Fruit fly (Drosophila melanogaster) whole organism, embryonic: Measurements from ENCODE around the gene RabGGTa.

ENCODE experiments used
- BEAF-32 ChIP-seq: fragments of 200-800 bp; sonication (Bioruptor generic); optimal IDR thresholded peaks from 3 replicates; lab custom pipeline; 2017; ENCODE audit warnings: missing biosample characterization, missing genetic modification characterization, mild to moderate bottlenecking, moderate library complexity, missing genetic modification reagents
- CG12391 ChIP-seq: fragments of 200-800 bp; sonication (Bioruptor generic); optimal IDR thresholded peaks from 3 replicates; lab custom pipeline; 2018; ENCODE audit warnings: missing biosample characterization, mild to moderate bottlenecking, missing genetic modification characterization, moderate library complexity
- CG12769 ChIP-seq: fragments of 200-800 bp; sonication (Bioruptor generic); optimal IDR thresholded peaks from 2 replicates; lab custom pipeline; 2019; ENCODE audit warnings: missing biosample characterization, mild to moderate bottlenecking, missing genetic modification characterization, moderate library complexity
- CG13624 ChIP-seq: fragments of 200-800 bp; sonication (Bioruptor generic); optimal IDR thresholded peaks from 2 replicates; lab custom pipeline; 2016; ENCODE audit warnings: missing biosample characterization, missing genetic modification characterization
- CG15601 ChIP-seq: fragments of 200-800 bp; sonication (Bioruptor generic); optimal IDR thresholded peaks from 3 replicates; lab custom pipeline; 2019; ENCODE audit warnings: missing biosample characterization, mild to moderate bottlenecking, missing genetic modification characterization, moderate library complexity
- CG1647 ChIP-seq: fragments of 200-800 bp; sonication (Bioruptor generic); optimal IDR thresholded peaks from 3 replicates; lab custom pipeline; 2016; ENCODE audit warnings: missing biosample characterization, missing genetic modification characterization
- CG16863 ChIP-seq: fragments of 200-800 bp; sonication (Bioruptor generic); optimal IDR thresholded peaks from 3 replicates; lab custom pipeline; 2016; ENCODE audit warnings: missing biosample characterization, missing genetic modification characterization
- CG17385 ChIP-seq: fragments of 200-800 bp; sonication (Bioruptor generic); optimal IDR thresholded peaks from 3 replicates; lab custom pipeline; 2018; ENCODE audit warnings: missing biosample characterization, mild to moderate bottlenecking, missing genetic modification characterization
- CG18599 ChIP-seq: fragments of 200-800 bp; sonication (Bioruptor generic); optimal IDR thresholded peaks from 3 replicates; lab custom pipeline; 2017; ENCODE audit warnings: missing biosample characterization, missing genetic modification characterization, mild to moderate bottlenecking, moderate library complexity, missing genetic modification reagents
- CG31224 ChIP-seq: fragments of 200-800 bp; sonication (Bioruptor generic); IDR thresholded peaks from 2 replicates; pipeline ENCODE4 v1.3.6; 2022; ENCODE audit warnings: missing biosample characterization, missing genetic modification characterization
- CG3407 ChIP-seq: fragments of 200-800 bp; sonication (Bioruptor generic); optimal IDR thresholded peaks from 2 replicates; lab custom pipeline; 2018; ENCODE audit warnings: missing biosample characterization, mild to moderate bottlenecking, missing genetic modification characterization
- CG34376 ChIP-seq: fragments of 200-800 bp; sonication (Bioruptor generic); optimal IDR thresholded peaks from 2 replicates; lab custom pipeline; 2018; ENCODE audit warnings: missing biosample characterization, mild to moderate bottlenecking, missing genetic modification characterization
- CG3995 ChIP-seq: fragments of 200-800 bp; sonication (Bioruptor generic); optimal IDR thresholded peaks from 3 replicates; lab custom pipeline; 2016; ENCODE audit warnings: missing biosample characterization, missing genetic modification characterization
- CG43689 ChIP-seq: fragments of 200-800 bp; sonication (Bioruptor generic); IDR thresholded peaks from 2 replicates; pipeline ENCODE4 v1.3.6; 2022; ENCODE audit warnings: missing biosample characterization, missing genetic modification characterization
- CG4707 ChIP-seq: fragments of 200-800 bp; sonication (Bioruptor generic); optimal IDR thresholded peaks from 2 replicates; lab custom pipeline; 2018; ENCODE audit warnings: missing biosample characterization, mild to moderate bottlenecking, missing genetic modification characterization, moderate library complexity
- CG6813 ChIP-seq: fragments of 200-800 bp; sonication (Bioruptor generic); optimal IDR thresholded peaks from 2 replicates; lab custom pipeline; 2017; ENCODE audit warnings: missing biosample characterization, missing genetic modification characterization, mild to moderate bottlenecking, moderate library complexity, missing genetic modification reagents
- CG9437 ChIP-seq: fragments of 200-800 bp; sonication (Bioruptor generic); optimal IDR thresholded peaks from 2 replicates; lab custom pipeline; 2018; ENCODE audit warnings: missing biosample characterization, mild to moderate bottlenecking, missing genetic modification characterization
- CrebB ChIP-seq: fragments of 200-800 bp; sonication (Bioruptor generic); optimal IDR thresholded peaks from 3 replicates; lab custom pipeline; 2018; ENCODE audit warnings: missing biosample characterization, mild to moderate bottlenecking, missing genetic modification characterization
- Dref ChIP-seq: fragments of 200-800 bp; sonication (Bioruptor generic); IDR thresholded peaks from 2 replicates; pipeline ENCODE4 v1.3.6; 2022; ENCODE audit warnings: missing biosample characterization, missing genetic modification characterization
- Lhr ChIP-seq: fragments of 200-800 bp; sonication (Bioruptor generic); optimal IDR thresholded peaks from 3 replicates; lab custom pipeline; 2017; ENCODE audit warnings: mild to moderate bottlenecking, missing biosample characterization, missing genetic modification reagents, missing genetic modification characterization
- Oaz ChIP-seq: fragments of 200-800 bp; sonication (Bioruptor generic); IDR thresholded peaks from 2 replicates; pipeline ENCODE4 v1.3.6; 2022; ENCODE audit warnings: missing biosample characterization, missing genetic modification characterization
- Optix ChIP-seq: fragments of 200-800 bp; sonication (Bioruptor generic); IDR thresholded peaks from 3 replicates; pipeline ENCODE4 v1.3.6; 2022; ENCODE audit warnings: missing biosample characterization, missing genetic modification characterization
- Scr ChIP-seq: fragments of 200-800 bp; sonication (Bioruptor generic); IDR thresholded peaks from 2 replicates; pipeline ENCODE4 v1.3.6; 2022; ENCODE audit warnings: missing biosample characterization, missing genetic modification characterization; ENCODE audit not compliant: partially characterized antibody
- Side ChIP-seq: fragments of 200-800 bp; sonication (Bioruptor generic); optimal IDR thresholded peaks from 2 replicates; lab custom pipeline; 2016; ENCODE audit warnings: missing biosample characterization, missing genetic modification characterization
- Sry-δ ChIP-seq: fragments of 200-800 bp; sonication (Bioruptor generic); optimal IDR thresholded peaks from 2 replicates; lab custom pipeline; 2016; ENCODE audit warnings: missing biosample characterization, missing genetic modification characterization
- TFAM ChIP-seq: fragments of 200-800 bp; sonication (Bioruptor generic); optimal IDR thresholded peaks from 2 replicates; lab custom pipeline; 2017; ENCODE audit warnings: missing biosample characterization, missing genetic modification characterization, inconsistent platforms
- Trl ChIP-seq, 3 experiments: fragments of >200 bp in 2 of 3; fragments of 200-800 bp in 1 of 3; sonication (Bioruptor generic) in 1 of 3; optimal IDR thresholded peaks; 2 replicates in 1 of 3; 3 replicates in 2 of 3; lab custom pipeline; 2016 to 2017; ENCODE audit warnings: missing biosample characterization in 1 of 3, missing genetic modification characterization in 1 of 3
- bsh ChIP-seq, 2 experiments: fragments of 200-800 bp; sonication (Bioruptor generic); optimal IDR thresholded peaks; 2 replicates each; lab custom pipeline; 2017 to 2018; ENCODE audit warnings: mild to moderate bottlenecking in 2 of 2, missing biosample characterization in 2 of 2, missing genetic modification characterization in 2 of 2, moderate library complexity in 1 of 2
- danr ChIP-seq: fragments of 200-800 bp; sonication (Bioruptor generic); IDR thresholded peaks from 2 replicates; pipeline ENCODE4 v1.3.6; 2022; ENCODE audit warnings: missing biosample characterization, missing genetic modification characterization
- dmrt11E ChIP-seq: fragments of 200-800 bp; sonication (Bioruptor generic); optimal IDR thresholded peaks from 3 replicates; lab custom pipeline; 2018; ENCODE audit warnings: missing biosample characterization, mild to moderate bottlenecking, missing genetic modification characterization, moderate library complexity
- ewg ChIP-seq: fragments of 200-800 bp; sonication (Bioruptor generic); optimal IDR thresholded peaks from 3 replicates; lab custom pipeline; 2017; ENCODE audit warnings: mild to moderate bottlenecking, missing biosample characterization, missing genetic modification reagents, missing genetic modification characterization
- ftz-f1 ChIP-seq: fragments of 200-800 bp; sonication (Bioruptor generic); optimal IDR thresholded peaks from 2 replicates; lab custom pipeline; 2016; ENCODE audit warnings: missing biosample characterization, missing genetic modification characterization
- gfzf ChIP-seq: fragments of 200-800 bp; sonication (Bioruptor generic); optimal IDR thresholded peaks from 2 replicates; lab custom pipeline; 2016; ENCODE audit warnings: missing biosample characterization, mild to moderate bottlenecking, missing genetic modification characterization, moderate library complexity
- gsb-n ChIP-seq: fragments of 200-800 bp; sonication (Bioruptor generic); optimal IDR thresholded peaks from 3 replicates; lab custom pipeline; 2018; ENCODE audit warnings: missing biosample characterization, mild to moderate bottlenecking, missing genetic modification characterization
- her ChIP-seq: fragments of 200-800 bp; sonication (Bioruptor generic); optimal IDR thresholded peaks from 2 replicates; lab custom pipeline; 2016; ENCODE audit warnings: missing biosample characterization, missing genetic modification characterization
- klu ChIP-seq: fragments of 200-800 bp; sonication (Bioruptor generic); IDR thresholded peaks from 2 replicates; pipeline ENCODE4 v1.3.6; 2022; ENCODE audit warnings: missing biosample characterization, missing genetic modification characterization
- kni ChIP-seq: fragments of 200-800 bp; sonication (Bioruptor generic); optimal IDR thresholded peaks from 3 replicates; lab custom pipeline; 2017; ENCODE audit warnings: mild to moderate bottlenecking, missing biosample characterization, missing genetic modification reagents, missing genetic modification characterization
- lola ChIP-seq, 3 experiments: fragments of >200 bp in 2 of 3; fragments of 200-800 bp in 1 of 3; sonication (Bioruptor generic) in 1 of 3; optimal IDR thresholded peaks; 2 replicates each; lab custom pipeline; 2017 to 2019; ENCODE audit warnings: missing biosample characterization in 3 of 3, missing genetic modification characterization in 3 of 3, mild to moderate bottlenecking in 1 of 3, moderate library complexity in 1 of 3
- maf-S ChIP-seq: fragments of 200-800 bp; sonication (Bioruptor generic); optimal IDR thresholded peaks from 2 replicates; lab custom pipeline; 2016; ENCODE audit warnings: missing biosample characterization, missing genetic modification characterization
- mirr ChIP-seq: fragments of 200-800 bp; sonication (Bioruptor generic); optimal IDR thresholded peaks from 3 replicates; lab custom pipeline; 2018; ENCODE audit warnings: missing biosample characterization, mild to moderate bottlenecking, missing genetic modification characterization
- nau ChIP-seq: fragments of 200-800 bp; sonication (Bioruptor generic); optimal IDR thresholded peaks from 3 replicates; lab custom pipeline; 2017; ENCODE audit warnings: missing biosample characterization, mild to moderate bottlenecking, missing genetic modification characterization, missing genetic modification reagents
- onecut ChIP-seq: fragments of 200-800 bp; sonication (Bioruptor generic); IDR thresholded peaks from 2 replicates; pipeline ENCODE4 v1.3.6; 2022; ENCODE audit warnings: missing biosample characterization, missing genetic modification characterization
- peb ChIP-seq: fragments of 200-800 bp; sonication (Bioruptor generic); IDR thresholded peaks from 2 replicates; pipeline ENCODE4 v1.3.6; 2022; ENCODE audit warnings: missing biosample characterization, missing genetic modification characterization
- ro ChIP-seq: fragments of 200-800 bp; sonication (Bioruptor generic); IDR thresholded peaks from 2 replicates; pipeline ENCODE4 v1.3.6; 2022; ENCODE audit warnings: missing biosample characterization, missing genetic modification characterization
- seq ChIP-seq: fragments of 200-800 bp; sonication (Bioruptor generic); IDR thresholded peaks from 2 replicates; pipeline ENCODE4 v1.3.6; 2022; ENCODE audit warnings: missing biosample characterization, missing genetic modification characterization
- sqz ChIP-seq: fragments of 200-800 bp; sonication (Bioruptor generic); optimal IDR thresholded peaks from 3 replicates; lab custom pipeline; 2018; ENCODE audit warnings: missing biosample characterization, mild to moderate bottlenecking, missing genetic modification characterization
- stc ChIP-seq: fragments of 200-800 bp; sonication (Bioruptor generic); IDR thresholded peaks from 2 replicates; pipeline ENCODE4 v1.3.6; 2022; ENCODE audit warnings: missing biosample characterization, missing genetic modification characterization
- wek ChIP-seq: fragments of 200-800 bp; sonication (Bioruptor generic); optimal IDR thresholded peaks from 3 replicates; lab custom pipeline; 2018; ENCODE audit warnings: missing biosample characterization, mild to moderate bottlenecking, missing genetic modification characterization, moderate library complexity
- zen ChIP-seq: fragments of 200-800 bp; sonication (Bioruptor generic); optimal IDR thresholded peaks from 3 replicates; lab custom pipeline; 2018; ENCODE audit warnings: missing biosample characterization, mild to moderate bottlenecking, missing genetic modification characterization, moderate library complexity
- zen2 ChIP-seq: fragments of 200-800 bp; sonication (Bioruptor generic); IDR thresholded peaks from 3 replicates; pipeline ENCODE4 v1.3.6; 2022; ENCODE audit warnings: missing biosample characterization, missing genetic modification characterization; ENCODE audit not compliant: partially characterized antibody

RabGGTa gene

dm6 chr3R:5087833-5088262 is 40.0 kb upstream of the RabGGTa start (continued):
- TF ChIP-seq klu (GFP tag; lab: Robert Waterston, UW) (no peak), mirr (GFP tag; lab: Kevin White, UChicago) (peak; percentile 71), Scr (GFP tag; lab: Robert Waterston, UW) (no peak), zen (tag; lab: Kevin White, UChicago) (no peak), BEAF-32 (GFP tag; lab: Kevin White, UChicago) (no peak), CG17385 (GFP tag; lab: Kevin White, UChicago) (peak; percentile 37), CG9437 (GFP tag; lab: Kevin White, UChicago) (no peak), wek (GFP tag; lab: Kevin White, UChicago) (peak; percentile 82), gfzf (GFP tag; lab: Kevin White, UChicago) (no peak), CG12391 (tag; lab: Kevin White, UChicago) (peak; percentile 1), TFAM (no peak), seq (no peak), bsh (GFP tag; optimal IDR thresholded peaks at IDR 0.05; lab: Kevin White, UChicago) (peak; percentile 11 to 52), Optix (GFP tag; lab: Robert Waterston, UW) (no peak), Oaz (GFP tag; lab: Robert Waterston, UW) (no peak), ro (GFP tag; lab: Robert Waterston, UW) (no peak), Lhr (GFP tag; lab: Kevin White, UChicago) (peak; percentile 12), Dref (GFP tag; lab: Robert Waterston, UW) (no peak), stc (no peak), CG6813 (GFP tag; lab: Kevin White, UChicago) (peak; percentile 83), maf-S (GFP tag; lab: Kevin White, UChicago) (peak; percentile 5), Trl (optimal IDR thresholded peaks at IDR 0.05; lab: Kevin White, UChicago) (peak; percentile 85 to 92), Trl (GFP tag; optimal IDR thresholded peaks at IDR 0.05; lab: Kevin White, UChicago) (peak; percentile 56), ewg (GFP tag; lab: Kevin White, UChicago) (peak; percentile 45), ftz-f1 (GFP tag; lab: Kevin White, UChicago) (peak; percentile 93), her (GFP tag; lab: Kevin White, UChicago) (peak; percentile 51), CG15601 (peak; percentile 73), CG12769 (peak; percentile 31), CG34376 (GFP tag; lab: Kevin White, UChicago) (peak; percentile 37), CG31224 (GFP tag; lab: Robert Waterston, UW) (no peak), gsb-n (tag; lab: Kevin White, UChicago) (peak; percentile 14), dmrt11E (peak; percentile 48), CG1647 (GFP tag; lab: Kevin White, UChicago) (no peak), Side (GFP tag; lab: Kevin White, UChicago) (peak; percentile 55), CG3407 (GFP tag; lab: Kevin White, UChicago) (peak; percentile 75), kni (GFP tag; lab: Kevin White, UChicago) (peak; percentile 76), CG13624 (GFP tag; lab: Kevin White, UChicago) (peak; percentile 18), Sry-δ (GFP tag; lab: Kevin White, UChicago) (no peak), CG4707 (peak; percentile 77), danr (GFP tag; lab: Robert Waterston, UW) (no peak), CG43689 (GFP tag; lab: Robert Waterston, UW) (no peak), CrebB (peak; percentile 53), sqz (GFP tag; lab: Kevin White, UChicago) (peak; percentile 99), zen2 (GFP tag; lab: Robert Waterston, UW) (no peak), onecut (GFP tag; lab: Robert Waterston, UW) (peak; percentile 54), CG16863 (GFP tag; lab: Kevin White, UChicago) (no peak), peb (GFP tag; lab: Robert Waterston, UW) (no peak), lola (GFP tag; optimal IDR thresholded peaks at IDR 0.05; lab: Kevin White, UChicago) (no peak), CG18599 (GFP tag; lab: Kevin White, UChicago) (peak; percentile 57), nau (GFP tag; lab: Kevin White, UChicago) (peak; percentile 75), CG3995 (GFP tag; lab: Kevin White, UChicago) (no peak)
